Worm (Caenorhabditis elegans): ENCODE measurements around the gene pkc-1.

The pkc-1 gene

DNA sequence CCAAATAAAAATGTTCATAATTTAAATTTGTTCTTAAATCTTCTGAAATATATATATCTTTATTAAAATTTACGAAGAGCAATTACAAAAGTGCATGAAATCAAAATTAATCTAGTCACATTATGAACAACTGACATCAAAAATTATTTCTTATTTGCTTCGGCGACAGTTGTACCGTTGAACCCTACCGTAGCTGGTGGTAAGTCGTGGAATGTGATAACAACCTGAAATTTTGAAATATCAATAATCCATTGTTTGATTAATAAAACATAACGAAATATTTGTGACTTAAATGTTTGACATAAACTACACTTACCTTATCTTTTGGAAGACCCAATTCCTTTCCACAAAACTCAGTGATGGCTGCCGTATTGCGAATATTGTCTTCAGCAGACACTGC, 55.2 kb downstream of the pkc-1 start:
- no peak for TF ChIP-seq grh-1 (GFP tag; IDR thresholded peaks at IDR 0.05)
- TF ChIP-seq tbx-2 (tag; optimal IDR thresholded peaks at IDR 0.05) = no peak
- TF ChIP-seq elt-2 (tag; optimal IDR thresholded peaks at IDR 0.05) = peak; percentile 82
- peak; percentile 39 for TF ChIP-seq nhr-90 (tag; optimal IDR thresholded peaks at IDR 0.05; ENCODE audit: poor library complexity)
- no peak for TF ChIP-seq sup-37 (GFP tag; optimal IDR thresholded peaks at IDR 0.05)
- peak in 1 of 2 experiments; percentile 28 for TF ChIP-seq lin-35 (GFP tag; optimal IDR thresholded peaks at IDR 0.05)
- peak; percentile 29 for TF ChIP-seq nhr-71 (tag; optimal IDR thresholded peaks at IDR 0.05)
- no peak for TF ChIP-seq nhr-12 (tag; optimal IDR thresholded peaks at IDR 0.05)

ce11 chrV:11975233-11975632, 56.7 kb downstream of the pkc-1 start, which contains the start of gene cpr-1:
TSS of gene cpr-1 (plus strand) at chrV:11975551.
- TF ChIP-seq nhr-20 (tag; optimal IDR thresholded peaks at IDR 0.05) (peak; percentile 42), ztf-4 (tag; optimal IDR thresholded peaks at IDR 0.05) (no peak), tlp-1 (tag; optimal IDR thresholded peaks at IDR 0.05) (no peak), nhr-12 (tag; optimal IDR thresholded peaks at IDR 0.05) (no peak), efl-3 (GFP tag; optimal IDR thresholded peaks at IDR 0.05) (no peak), F16B12.6 (tag; optimal IDR thresholded peaks at IDR 0.05) (no peak), nhr-85 (tag) (no peak), jun-1 (tag; optimal IDR thresholded peaks at IDR 0.05) (peak; percentile 11), egl-13 (tag; optimal IDR thresholded peaks at IDR 0.05) (no peak), nhr-47 (tag; optimal IDR thresholded peaks at IDR 0.05) (no peak), lin-14 (GFP tag; optimal IDR thresholded peaks at IDR 0.05) (no peak), unc-130 (tag; optimal IDR thresholded peaks at IDR 0.05) (no peak), ets-5 (GFP tag; IDR thresholded peaks at IDR 0.05) (no peak), ama-1 (optimal IDR thresholded peaks at IDR 0.05) (no peak), ceh-63 (GFP tag; optimal IDR thresholded peaks at IDR 0.05) (no peak), swsn-7 (tag; optimal IDR thresholded peaks at IDR 0.05) (no peak), fos-1 (tag; optimal IDR thresholded peaks at IDR 0.05) (no peak), unc-62 (GFP tag; optimal IDR thresholded peaks at IDR 0.05) (no peak), lin-15B (tag; optimal IDR thresholded peaks at IDR 0.05) (no peak), egl-27 (tag; optimal IDR thresholded peaks at IDR 0.05) (no peak), alr-1 (tag; optimal IDR thresholded peaks at IDR 0.05; ENCODE audit: borderline replicate concordance) (no peak), fkh-10 (GFP tag; optimal IDR thresholded peaks at IDR 0.05) (no peak), dsc-1 (tag; optimal IDR thresholded peaks at IDR 0.05) (no peak), efl-1 (optimal IDR thresholded peaks at IDR 0.05) (no peak), efl-1 (GFP tag; optimal IDR thresholded peaks at IDR 0.05 in 1 of 2) (peak in 1 of 2 experiments; percentile 78), pqm-1 (tag; optimal IDR thresholded peaks at IDR 0.05) (peak; percentile 85), elt-2 (tag; optimal IDR thresholded peaks at IDR 0.05) (peak; percentile 98), snpc-4 (tag; optimal IDR thresholded peaks at IDR 0.05) (no peak), unc-98 (GFP tag; IDR thresholded peaks at IDR 0.05) (no peak), grh-1 (GFP tag; IDR thresholded peaks at IDR 0.05) (no peak), lin-35 (GFP tag; optimal IDR thresholded peaks at IDR 0.05) (peak in 1 of 2 experiments; percentile 41), hlh-17 (GFP tag; optimal IDR thresholded peaks at IDR 0.05; ENCODE audit: borderline replicate concordance) (no peak), skn-1 (tag; optimal IDR thresholded peaks at IDR 0.05) (no peak), sox-4 (tag; optimal IDR thresholded peaks at IDR 0.05) (no peak), ztf-11 (tag; optimal IDR thresholded peaks at IDR 0.05) (no peak), hlh-4 (tag; optimal IDR thresholded peaks at IDR 0.05) (no peak), ceh-90 (tag; optimal IDR thresholded peaks at IDR 0.05) (no peak), isw-1 (GFP tag; IDR thresholded peaks at IDR 0.05) (no peak), nhr-77 (tag; optimal IDR thresholded peaks at IDR 0.05) (no peak), nhr-237 (tag; optimal IDR thresholded peaks at IDR 0.05) (no peak), ceh-82 (tag; optimal IDR thresholded peaks at IDR 0.05) (no peak), fkh-8 (tag; optimal IDR thresholded peaks at IDR 0.05) (no peak), aha-1 (tag; optimal IDR thresholded peaks at IDR 0.05) (no peak), blmp-1 (tag; optimal IDR thresholded peaks at IDR 0.05) (no peak), elt-3 (tag; optimal IDR thresholded peaks at IDR 0.05) (no peak), C16A3.4 (tag; optimal IDR thresholded peaks at IDR 0.05) (no peak), pax-3 (tag; optimal IDR thresholded peaks at IDR 0.05) (peak; percentile 32), nhr-71 (tag; optimal IDR thresholded peaks at IDR 0.05) (peak; percentile 17), nhr-28 (tag; optimal IDR thresholded peaks at IDR 0.05) (no peak)

Measured in whole organism, L1 larva.